Worm (Caenorhabditis elegans) whole organism, late embryonic: ENCODE measurements around the gene tag-267.

Source experiments
- C08G9.2 ChIP-seq: sonication (generic microtip); optimal IDR thresholded peaks from 2 replicates; lab custom pipeline; 2016; ENCODE audit warnings: mild to moderate bottlenecking, missing genetic modification characterization, moderate library complexity, missing compliant biosample characterization
- Y22D7AL.16 ChIP-seq: sonication (generic microtip); optimal IDR thresholded peaks from 2 replicates; lab custom pipeline; 2016; ENCODE audit warnings: missing genetic modification characterization, missing compliant biosample characterization
- ahr-1 ChIP-seq: sonication (generic microtip); optimal IDR thresholded peaks from 2 replicates; lab custom pipeline; 2016; ENCODE audit warnings: missing genetic modification characterization, missing compliant biosample characterization
- ceh-14 ChIP-seq: sonication (generic microtip); optimal IDR thresholded peaks from 2 replicates; lab custom pipeline; 2016; ENCODE audit warnings: missing genotype, missing genetic modification characterization, missing compliant biosample characterization
- ceh-18 ChIP-seq: sonication (generic microtip); optimal IDR thresholded peaks from 2 replicates; lab custom pipeline; 2016; ENCODE audit warnings: missing genetic modification characterization, missing compliant biosample characterization
- ceh-19 ChIP-seq: fragments of 200-800 bp; sonication (Bioruptor generic); optimal IDR thresholded peaks from 2 replicates; lab custom pipeline; 2018; ENCODE audit warnings: mild to moderate bottlenecking, missing genetic modification characterization, missing compliant biosample characterization
- ceh-2 ChIP-seq: sonication (generic microtip); optimal IDR thresholded peaks from 2 replicates; lab custom pipeline; 2016; ENCODE audit warnings: missing genotype, missing genetic modification characterization, missing compliant biosample characterization
- ceh-31 ChIP-seq: sonication (generic microtip); optimal IDR thresholded peaks from 2 replicates; lab custom pipeline; 2016; ENCODE audit warnings: missing genetic modification characterization, missing compliant biosample characterization
- ceh-34 ChIP-seq: sonication (generic microtip); optimal IDR thresholded peaks from 2 replicates; lab custom pipeline; 2016; ENCODE audit warnings: mild to moderate bottlenecking, missing genetic modification characterization, missing compliant biosample characterization
- ceh-48 ChIP-seq: sonication (generic microtip); optimal IDR thresholded peaks from 2 replicates; lab custom pipeline; 2016; ENCODE audit warnings: missing genetic modification characterization, inconsistent platforms, missing compliant biosample characterization
- ceh-6 ChIP-seq: fragments of 200-800 bp; sonication (Bioruptor generic); optimal IDR thresholded peaks from 2 replicates; lab custom pipeline; 2018; ENCODE audit warnings: mild to moderate bottlenecking, missing genetic modification characterization, missing compliant biosample characterization
- che-1 ChIP-seq: sonication (generic microtip); optimal IDR thresholded peaks from 2 replicates; lab custom pipeline; 2016; ENCODE audit warnings: mild to moderate bottlenecking, missing genetic modification characterization, missing compliant biosample characterization
- fkh-10 ChIP-seq: fragments of 150-350 bp; optimal IDR thresholded peaks from 2 replicates; lab custom pipeline; 2014; ENCODE audit warnings: missing biosample characterization, missing genetic modification reagents, missing genetic modification characterization
- hlh-6 ChIP-seq: sonication (generic microtip); optimal IDR thresholded peaks from 2 replicates; lab custom pipeline; 2016; ENCODE audit warnings: missing genotype, missing genetic modification characterization, missing compliant biosample characterization
- hlh-8 ChIP-seq: sonication (generic microtip); optimal IDR thresholded peaks from 2 replicates; lab custom pipeline; 2016; ENCODE audit warnings: missing genotype, missing genetic modification characterization, missing compliant biosample characterization
- lim-6 ChIP-seq: sonication (generic microtip); optimal IDR thresholded peaks from 2 replicates; lab custom pipeline; 2016; ENCODE audit warnings: missing genetic modification characterization, missing compliant biosample characterization
- lin-11 ChIP-seq: fragments of 200-800 bp; sonication (Bioruptor generic); optimal IDR thresholded peaks from 2 replicates; lab custom pipeline; 2018; ENCODE audit warnings: mild to moderate bottlenecking, missing genetic modification characterization, missing compliant biosample characterization
- nfya-1 ChIP-seq: sonication (generic microtip); optimal IDR thresholded peaks from 2 replicates; lab custom pipeline; 2017; ENCODE audit warnings: missing genetic modification characterization, mild to moderate bottlenecking, missing compliant biosample characterization, antibody characterized with exemption, moderate library complexity
- nhr-232 ChIP-seq: sonication (generic microtip); optimal IDR thresholded peaks from 2 replicates; lab custom pipeline; 2016; ENCODE audit warnings: missing genetic modification characterization, missing compliant biosample characterization
- npax-4 ChIP-seq: sonication (generic microtip); optimal IDR thresholded peaks from 2 replicates; lab custom pipeline; 2016; ENCODE audit warnings: missing genetic modification characterization, missing compliant biosample characterization
- odd-2 ChIP-seq: sonication (generic microtip); optimal IDR thresholded peaks from 2 replicates; lab custom pipeline; 2017; ENCODE audit warnings: antibody characterized with exemption, mild to moderate bottlenecking, missing genetic modification characterization, missing compliant biosample characterization
- pag-3 ChIP-seq: sonication (generic microtip); optimal IDR thresholded peaks from 2 replicates; lab custom pipeline; 2016; ENCODE audit warnings: missing compliant biosample characterization, missing genetic modification characterization, borderline replicate concordance
- pat-9 ChIP-seq: fragments of 200-800 bp; sonication (Bioruptor generic); optimal IDR thresholded peaks from 2 replicates; lab custom pipeline; 2018; ENCODE audit warnings: mild to moderate bottlenecking, missing genetic modification characterization, moderate library complexity, missing compliant biosample characterization
- pros-1 ChIP-seq: fragments of 150-350 bp; optimal IDR thresholded peaks from 2 replicates; lab custom pipeline; 2014; ENCODE audit warnings: missing biosample characterization, missing genetic modification reagents, missing genetic modification characterization
- ref-2 ChIP-seq: sonication (generic microtip); optimal IDR thresholded peaks from 2 replicates; lab custom pipeline; 2016; ENCODE audit warnings: missing genetic modification characterization, missing compliant biosample characterization
- rnt-1 ChIP-seq: sonication (generic microtip); optimal IDR thresholded peaks from 2 replicates; lab custom pipeline; 2016; ENCODE audit warnings: missing genetic modification characterization, missing compliant biosample characterization
- sdc-2 ChIP-seq: sonication (generic microtip); optimal IDR thresholded peaks from 2 replicates; lab custom pipeline; 2016; ENCODE audit warnings: missing genotype, missing genetic modification characterization, missing compliant biosample characterization
- sox-2 ChIP-seq: fragments of 200-800 bp; sonication (Bioruptor generic); IDR thresholded peaks from 2 replicates; pipeline ENCODE4 v1.3.6; 2022; ENCODE audit warnings: missing genetic modification reagents, missing genetic modification characterization, missing compliant biosample characterization
- tbx-2 ChIP-seq: sonication (generic microtip); optimal IDR thresholded peaks from 2 replicates; lab custom pipeline; 2016; ENCODE audit warnings: missing genetic modification characterization, missing compliant biosample characterization
- unc-3 ChIP-seq, 2 experiments: fragments of 200-800 bp in 1 of 2; sonication (Bioruptor generic) in 1 of 2; sonication (generic microtip) in 1 of 2; conservative IDR thresholded peaks in 1 of 2; optimal IDR thresholded peaks in 1 of 2; 2 replicates each; pipeline versions ENCODE4 v1.3.6 to Lab custom; 2016 to 2022; ENCODE audit warnings: missing compliant biosample characterization in 2 of 2, missing genetic modification characterization in 2 of 2, missing genetic modification reagents in 1 of 2
- unc-42 ChIP-seq: sonication (generic microtip); optimal IDR thresholded peaks from 2 replicates; lab custom pipeline; 2016; ENCODE audit warnings: missing genotype, missing genetic modification characterization, missing compliant biosample characterization
- unc-55 ChIP-seq: sonication (generic microtip); optimal IDR thresholded peaks from 2 replicates; lab custom pipeline; 2017; ENCODE audit warnings: missing biosample characterization, missing genetic modification reagents, missing genetic modification characterization
- unc-86 ChIP-seq: sonication (generic microtip); optimal IDR thresholded peaks from 2 replicates; lab custom pipeline; 2016; ENCODE audit warnings: missing genetic modification characterization, missing compliant biosample characterization

The tag-267 gene

DNA sequence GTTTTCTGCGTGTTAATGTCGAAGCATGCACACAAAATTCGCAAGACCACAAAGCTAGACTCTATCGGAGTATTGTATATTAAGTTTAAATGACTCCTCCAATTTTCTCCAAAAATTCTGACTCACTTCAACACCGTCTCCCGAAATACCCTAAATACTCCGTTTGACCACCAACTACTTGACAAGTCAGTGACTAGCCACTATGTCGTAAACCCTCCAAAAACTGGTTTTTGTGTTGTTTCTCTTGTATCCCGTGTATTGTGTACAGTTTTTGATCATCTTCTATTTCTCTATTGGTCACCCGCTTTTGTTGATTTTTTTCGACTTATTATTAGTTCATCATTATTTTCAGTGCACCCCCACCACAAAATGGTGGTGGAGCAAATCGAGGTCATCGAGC lies 17.8 kb downstream of the tag-267 start, which contains the start of gene C09F5.1:
Gene C09F5.1, plus strand, starts transcription at position 353 of the 400 bp plus-strand sequence.
- TF ChIP-seq nfya-1 (tag; lab: Kevin White, UChicago), result peak; percentile 6
- no peak for TF ChIP-seq odd-2 (tag; lab: Kevin White, UChicago)
- TF ChIP-seq nhr-232, result no peak

DNA sequence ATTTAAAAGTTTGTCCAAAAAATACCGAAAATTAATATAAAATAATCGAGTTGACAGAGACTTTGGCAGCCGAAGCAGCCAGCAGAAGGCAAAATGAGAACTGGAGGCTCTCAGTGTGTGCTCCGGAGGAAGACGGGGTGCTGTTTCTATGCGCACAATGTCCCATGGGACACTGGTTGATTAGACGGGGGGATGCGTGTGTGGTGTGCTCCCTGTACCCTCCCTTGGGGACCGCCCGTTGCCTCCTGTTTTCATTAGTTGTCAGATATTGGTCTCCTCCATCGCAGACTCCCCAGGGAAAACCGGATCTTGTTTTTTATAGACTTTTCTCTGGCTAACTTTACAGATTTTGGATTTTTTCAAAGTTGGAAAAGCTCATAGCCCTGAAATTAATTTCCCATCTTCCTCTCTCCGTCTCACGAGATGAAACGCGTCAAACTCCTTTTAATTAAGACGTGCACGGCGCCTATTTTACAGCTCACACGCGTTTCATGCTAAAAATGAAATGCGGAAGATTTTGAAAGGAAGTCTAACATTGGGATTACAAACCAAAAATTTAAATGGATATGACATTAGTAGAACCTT lies 24.7 kb downstream of the tag-267 start, which contains the start of gene C09F5.3:
Gene C09F5.3, minus strand, starts transcription at position 94 of the 585 bp plus-strand sequence.
- TF ChIP-seq C08G9.2 (tag; lab: Kevin White, UChicago), result no peak
- TF ChIP-seq nhr-232, result no peak
- TF ChIP-seq unc-3 (GFP tag; conservative IDR thresholded peaks at IDR 0.05; lab: Robert Waterston, UW), result peak; percentile 92
- TF ChIP-seq unc-3 (tag; optimal IDR thresholded peaks at IDR 0.05; lab: Kevin White, UChicago), result peak; percentile 98
- TF ChIP-seq lin-11, result no peak
- TF ChIP-seq ceh-14 (tag; lab: Kevin White, UChicago), result peak; percentile 9
- no peak for TF ChIP-seq ceh-34 (tag; lab: Kevin White, UChicago)
- TF ChIP-seq unc-42 (tag; lab: Kevin White, UChicago), result peak; percentile 8

DNA sequence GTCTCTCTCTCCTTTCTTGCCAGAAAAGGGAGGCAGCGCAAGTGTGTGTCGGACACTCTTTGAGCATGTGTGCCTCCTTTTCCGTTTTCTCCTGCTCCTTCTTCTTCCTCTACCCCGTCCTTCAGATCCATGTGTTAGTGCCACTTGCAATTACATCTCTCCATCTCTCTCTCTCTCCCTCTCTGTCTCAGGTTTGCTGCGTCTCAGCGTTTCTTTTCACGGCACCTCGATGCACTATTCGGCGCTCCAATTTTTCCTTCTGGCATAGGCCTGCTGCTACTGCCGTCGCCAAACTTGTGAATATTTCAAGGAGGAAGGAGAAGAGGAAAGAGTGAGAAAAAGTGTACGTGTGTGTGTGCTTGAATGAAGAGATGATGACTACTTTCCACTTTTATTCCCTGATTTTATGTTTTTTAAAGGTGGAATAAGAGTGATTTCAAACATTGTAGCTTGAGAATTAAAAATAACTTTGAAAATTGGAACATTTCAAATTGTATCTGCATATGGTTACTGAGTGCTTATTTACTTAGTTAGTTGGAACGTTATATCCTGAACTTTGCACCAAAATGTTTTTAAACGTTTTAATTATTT lies 27.8 kb downstream of the tag-267 start, which contains the start of gene W02B3.3:
Gene W02B3.3, minus strand, starts transcription at position 131 of the 591 bp plus-strand sequence.
- TF ChIP-seq ahr-1, result no peak
- peak; percentile 23 for TF ChIP-seq nfya-1 (tag; lab: Kevin White, UChicago)
- peak; percentile 32 for TF ChIP-seq rnt-1 (tag; lab: Kevin White, UChicago)
- peak; percentile 23 for TF ChIP-seq ceh-2 (tag; lab: Kevin White, UChicago)
- peak; percentile 16 for TF ChIP-seq ceh-34 (tag; lab: Kevin White, UChicago)
- peak; percentile 6 for TF ChIP-seq pat-9 (tag; lab: Kevin White, UChicago)
- TF ChIP-seq ref-2, result peak; percentile 40
- TF ChIP-seq tbx-2, result peak; percentile 67
- no peak for TF ChIP-seq unc-86 (tag; lab: Kevin White, UChicago)
- peak; percentile 33 for TF ChIP-seq pag-3
- peak; percentile 74 for TF ChIP-seq ceh-19
- peak; percentile 35 for TF ChIP-seq sdc-2 (tag; lab: Kevin White, UChicago)
- TF ChIP-seq sox-2 (GFP tag; lab: Robert Waterston, UW), result no peak
- peak; percentile 55 for TF ChIP-seq pros-1 (tag; lab: Kevin White, UChicago)
- peak; percentile 84 for TF ChIP-seq ceh-18 (tag; lab: Kevin White, UChicago)
- peak; percentile 84 for TF ChIP-seq ceh-31
- peak; percentile 94 for TF ChIP-seq unc-42 (tag; lab: Kevin White, UChicago)
- peak; percentile 43 for TF ChIP-seq hlh-6 (tag; lab: Kevin White, UChicago)
- no peak for TF ChIP-seq che-1 (tag; lab: Kevin White, UChicago)
- peak; percentile 21 for TF ChIP-seq fkh-10 (GFP tag; lab: Kevin White, UChicago)
- peak; percentile 77 for TF ChIP-seq unc-55 (GFP tag; lab: Kevin White, UChicago)
- TF ChIP-seq lim-6, result no peak
- TF ChIP-seq ceh-6 (GFP tag; lab: Kevin White, UChicago), result peak; percentile 34
- peak; percentile 69 for TF ChIP-seq ceh-14 (tag; lab: Kevin White, UChicago)

DNA sequence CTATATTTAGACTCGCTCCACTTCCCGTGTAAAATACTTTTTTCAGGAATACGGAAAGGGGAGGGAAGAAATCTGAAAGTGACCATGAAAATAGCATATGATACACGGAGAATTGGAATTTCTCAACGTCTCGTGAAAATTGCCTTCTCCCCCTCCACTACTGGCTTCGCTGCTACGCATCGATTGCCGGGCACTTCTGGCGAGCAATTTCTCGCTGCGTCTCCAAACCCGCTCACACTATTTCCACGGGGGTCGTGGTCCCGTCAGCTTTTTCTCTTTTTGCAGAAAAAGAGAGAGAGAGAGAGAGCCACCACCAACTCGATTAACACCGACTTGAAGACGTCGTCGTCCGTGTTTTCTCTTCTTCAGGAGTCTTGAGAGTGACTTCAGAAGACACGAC lies 30.4 kb downstream of the tag-267 start:
- TF ChIP-seq Y22D7AL.16 (tag; lab: Kevin White, UChicago) (peak; percentile 26), tbx-2 (peak; percentile 46), ceh-18 (tag; lab: Kevin White, UChicago) (peak; percentile 22), hlh-8 (tag; lab: Kevin White, UChicago) (no peak), ceh-31 (peak; percentile 80), ceh-14 (tag; lab: Kevin White, UChicago) (peak; percentile 67), npax-4 (tag; lab: Kevin White, UChicago) (no peak), nfya-1 (tag; lab: Kevin White, UChicago) (peak; percentile 65), lin-11 (no peak), ceh-34 (tag; lab: Kevin White, UChicago) (peak; percentile 32), ref-2 (no peak), unc-42 (tag; lab: Kevin White, UChicago) (peak; percentile 97), ceh-48 (tag; lab: Kevin White, UChicago) (peak; percentile 90)
- TF ChIP-seq, all 69 proteins: peak for 9
